Fruit fly (Drosophila melanogaster) whole organism, embryonic: ENCODE data around the gene Trm7-32.
A peak's percentile ranks its signal among the peaks of the same experiment; 100 is the strongest.

Experiments used
- Adf1 ChIP-seq: fragments of 200-800 bp; sonication (Bioruptor generic); IDR thresholded peaks from 2 replicates; pipeline ENCODE4 v1.3.6; 2022; ENCODE audit warnings: missing biosample characterization, missing genetic modification characterization
- Aef1 ChIP-seq: fragments of 200-800 bp; sonication (Bioruptor generic); IDR thresholded peaks from 3 replicates; pipeline ENCODE4 v1.3.6; 2022; ENCODE audit warnings: missing biosample characterization, missing genetic modification characterization
- Asciz ChIP-seq: fragments of 200-800 bp; sonication (Bioruptor generic); optimal IDR thresholded peaks from 2 replicates; lab custom pipeline; 2017; ENCODE audit warnings: missing biosample characterization, mild to moderate bottlenecking, missing genetic modification characterization, missing genetic modification reagents
- Bgb ChIP-seq: fragments of 200-800 bp; sonication (Bioruptor generic); IDR thresholded peaks from 2 replicates; pipeline ENCODE4 v1.3.6; 2022; ENCODE audit warnings: missing biosample characterization, missing genetic modification characterization; ENCODE audit not compliant: partially characterized antibody
- CG10209 ChIP-seq: fragments of 200-800 bp; sonication (Bioruptor generic); optimal IDR thresholded peaks from 3 replicates; lab custom pipeline; 2017; ENCODE audit warnings: missing biosample characterization, mild to moderate bottlenecking, missing genetic modification characterization, missing genetic modification reagents
- CG10543 ChIP-seq: fragments of 200-800 bp; sonication (Bioruptor generic); optimal IDR thresholded peaks from 3 replicates; lab custom pipeline; 2017; ENCODE audit warnings: missing biosample characterization, mild to moderate bottlenecking, missing genetic modification characterization, moderate library complexity
- CG11504 ChIP-seq: fragments of 200-800 bp; sonication (Bioruptor generic); optimal IDR thresholded peaks from 3 replicates; lab custom pipeline; 2019; ENCODE audit warnings: missing biosample characterization, mild to moderate bottlenecking, missing genetic modification characterization, moderate library complexity
- CG13287 ChIP-seq: fragments of 200-800 bp; sonication (Bioruptor generic); IDR thresholded peaks from 2 replicates; pipeline ENCODE4 v1.3.6; 2022; ENCODE audit warnings: missing biosample characterization, missing genetic modification characterization; ENCODE audit not compliant: partially characterized antibody
- CG13624 ChIP-seq: fragments of 200-800 bp; sonication (Bioruptor generic); optimal IDR thresholded peaks from 2 replicates; lab custom pipeline; 2016; ENCODE audit warnings: missing biosample characterization, missing genetic modification characterization
- CG14860 ChIP-seq: fragments of 200-800 bp; sonication (Bioruptor generic); IDR thresholded peaks from 3 replicates; pipeline ENCODE4 v1.3.6; 2022; ENCODE audit warnings: missing biosample characterization, missing genetic modification characterization; ENCODE audit not compliant: partially characterized antibody
- CG15514 ChIP-seq: fragments of 200-800 bp; sonication (Bioruptor generic); optimal IDR thresholded peaks from 3 replicates; lab custom pipeline; 2017; ENCODE audit warnings: missing biosample characterization, missing genetic modification characterization, mild to moderate bottlenecking, moderate library complexity, missing genetic modification reagents
- CG16779 ChIP-seq: fragments of 200-800 bp; sonication (Bioruptor generic); IDR thresholded peaks from 2 replicates; pipeline ENCODE4 v1.3.6; 2022; ENCODE audit warnings: missing biosample characterization, missing genetic modification characterization
- CG2202 ChIP-seq: fragments of 200-800 bp; sonication (Bioruptor generic); optimal IDR thresholded peaks from 2 replicates; lab custom pipeline; 2018; ENCODE audit warnings: missing biosample characterization, mild to moderate bottlenecking, missing genetic modification characterization
- CG30403 ChIP-seq: fragments of 200-800 bp; sonication (Bioruptor generic); optimal IDR thresholded peaks from 3 replicates; lab custom pipeline; 2016; ENCODE audit warnings: missing biosample characterization, missing genetic modification characterization
- CG34376 ChIP-seq: fragments of 200-800 bp; sonication (Bioruptor generic); optimal IDR thresholded peaks from 2 replicates; lab custom pipeline; 2018; ENCODE audit warnings: missing biosample characterization, mild to moderate bottlenecking, missing genetic modification characterization
- CG34422 ChIP-seq: fragments of 200-800 bp; sonication (Bioruptor generic); IDR thresholded peaks from 3 replicates; pipeline ENCODE4 v1.3.6; 2022; ENCODE audit warnings: missing biosample characterization, missing genetic modification characterization
- CG6765 ChIP-seq: fragments of 200-800 bp; sonication (Bioruptor generic); optimal IDR thresholded peaks from 3 replicates; lab custom pipeline; 2017; ENCODE audit warnings: missing biosample characterization, mild to moderate bottlenecking, missing genetic modification characterization
- CG7963 ChIP-seq: fragments of 200-800 bp; sonication (Bioruptor generic); IDR thresholded peaks from 3 replicates; pipeline ENCODE4 v1.3.6; 2022; ENCODE audit warnings: missing biosample characterization, missing genetic modification characterization; ENCODE audit not compliant: partially characterized antibody
- CG9215 ChIP-seq: fragments of 200-800 bp; sonication (Bioruptor generic); IDR thresholded peaks from 2 replicates; pipeline ENCODE4 v1.3.6; 2022; ENCODE audit warnings: missing biosample characterization, missing genetic modification characterization
- CG9932 ChIP-seq: fragments of 200-800 bp; sonication (Bioruptor generic); IDR thresholded peaks from 2 replicates; pipeline ENCODE4 v1.3.6; 2022; ENCODE audit warnings: missing biosample characterization, missing genetic modification characterization
- Chrac-16 ChIP-seq: fragments of 200-800 bp; sonication (Bioruptor generic); optimal IDR thresholded peaks from 3 replicates; lab custom pipeline; 2016; ENCODE audit warnings: missing biosample characterization, missing genetic modification characterization
- Drgx ChIP-seq: fragments of 200-800 bp; sonication (Bioruptor generic); IDR thresholded peaks from 2 replicates; pipeline ENCODE4 v1.3.6; 2022; ENCODE audit warnings: missing biosample characterization, missing genetic modification characterization
- Ets65A ChIP-seq: fragments of 200-800 bp; sonication (Bioruptor generic); peaks from one replicate; lab custom pipeline; 2016; ENCODE audit warnings: missing biosample characterization, missing genetic modification characterization
- Ets97D ChIP-seq: fragments of 200-800 bp; sonication (Bioruptor generic); optimal IDR thresholded peaks from 3 replicates; lab custom pipeline; 2016; ENCODE audit warnings: missing biosample characterization, missing genetic modification characterization
- Hand ChIP-seq: fragments of 200-800 bp; sonication (Bioruptor generic); optimal IDR thresholded peaks from 2 replicates; lab custom pipeline; 2017; ENCODE audit warnings: mild to moderate bottlenecking, missing biosample characterization, missing genetic modification reagents, missing genetic modification characterization
- Hmx ChIP-seq: fragments of 200-800 bp; sonication (Bioruptor generic); optimal IDR thresholded peaks from 2 replicates; lab custom pipeline; 2016; ENCODE audit warnings: missing biosample characterization, missing genetic modification characterization
- Lpt ChIP-seq: fragments of >200 bp; optimal IDR thresholded peaks from 2 replicates; lab custom pipeline; 2018; ENCODE audit warnings: missing biosample characterization, missing genetic modification characterization
- Med ChIP-seq: fragments of 200-800 bp; sonication (Bioruptor generic); peaks from one replicate; lab custom pipeline; 2016; ENCODE audit warnings: missing biosample characterization, missing genetic modification characterization, mild to moderate bottlenecking, inconsistent platforms, moderate library complexity
- Nf-YB ChIP-seq: fragments of 200-800 bp; sonication (Bioruptor generic); optimal IDR thresholded peaks from 3 replicates; lab custom pipeline; 2019; ENCODE audit warnings: missing biosample characterization, mild to moderate bottlenecking, missing genetic modification characterization, moderate library complexity
- Sry-β ChIP-seq: fragments of 200-800 bp; sonication (Bioruptor generic); optimal IDR thresholded peaks from 2 replicates; lab custom pipeline; 2018; ENCODE audit warnings: missing biosample characterization, mild to moderate bottlenecking, missing genetic modification characterization, moderate library complexity
- Usf ChIP-seq: fragments of 200-800 bp; sonication (Bioruptor generic); optimal IDR thresholded peaks from 2 replicates; lab custom pipeline; 2017; ENCODE audit warnings: missing genotype, missing biosample characterization, missing genetic modification characterization
- bbx ChIP-seq: fragments of 200-800 bp; sonication (Bioruptor generic); IDR thresholded peaks from 2 replicates; pipeline ENCODE4 v1.3.6; 2022; ENCODE audit warnings: missing biosample characterization, missing genetic modification characterization; ENCODE audit not compliant: partially characterized antibody
- chinmo ChIP-seq: fragments of 200-800 bp; sonication (Bioruptor generic); IDR thresholded peaks from 4 replicates; pipeline ENCODE4 v1.3.6; 2022; ENCODE audit warnings: missing biosample characterization, missing genetic modification characterization; ENCODE audit not compliant: partially characterized antibody
- chn ChIP-seq: fragments of 200-800 bp; sonication (Bioruptor generic); optimal IDR thresholded peaks from 2 replicates; lab custom pipeline; 2016; ENCODE audit warnings: missing biosample characterization, missing genetic modification characterization
- disco-r ChIP-seq: fragments of 200-800 bp; sonication (Bioruptor generic); optimal IDR thresholded peaks from 2 replicates; lab custom pipeline; 2016; ENCODE audit warnings: missing biosample characterization, missing genetic modification characterization
- fru ChIP-seq: fragments of >200 bp; optimal IDR thresholded peaks from 2 replicates; lab custom pipeline; 2017
- h ChIP-seq: fragments of >200 bp; optimal IDR thresholded peaks from 2 replicates; lab custom pipeline; 2017
- hb ChIP-seq: fragments of 200-800 bp; sonication (Bioruptor generic); IDR thresholded peaks from 3 replicates; pipeline ENCODE4 v1.3.6; 2022; ENCODE audit warnings: missing biosample characterization, missing genetic modification characterization; ENCODE audit not compliant: partially characterized antibody
- mam ChIP-seq: fragments of 200-800 bp; sonication (Bioruptor generic); optimal IDR thresholded peaks from 3 replicates; lab custom pipeline; 2016; ENCODE audit warnings: missing biosample characterization, missing genetic modification characterization
- otp ChIP-seq: fragments of 200-800 bp; sonication (Bioruptor generic); IDR thresholded peaks from 3 replicates; pipeline ENCODE4, ENCODE4 v1.3.6; 2022; ENCODE audit warnings: missing biosample characterization, missing genetic modification characterization
- p53 ChIP-seq: fragments of 200-800 bp; sonication (Bioruptor generic); optimal IDR thresholded peaks from 2 replicates; lab custom pipeline; 2016; ENCODE audit warnings: missing biosample characterization, missing genetic modification characterization
- pnt ChIP-seq: fragments of 200-800 bp; sonication (Bioruptor generic); optimal IDR thresholded peaks from 3 replicates; lab custom pipeline; 2016; ENCODE audit warnings: missing biosample characterization, missing genetic modification characterization
- sd ChIP-seq: fragments of 200-800 bp; sonication (Bioruptor generic); optimal IDR thresholded peaks from 3 replicates; lab custom pipeline; 2018; ENCODE audit warnings: missing biosample characterization, mild to moderate bottlenecking, missing genetic modification characterization, moderate library complexity
- so ChIP-seq: fragments of 200-800 bp; sonication (Bioruptor generic); IDR thresholded peaks from 3 replicates; pipeline ENCODE4 v1.3.6; 2022; ENCODE audit warnings: missing biosample characterization, missing genetic modification characterization
- sr ChIP-seq: fragments of 200-800 bp; sonication (Bioruptor generic); IDR thresholded peaks from 3 replicates; pipeline ENCODE4 v1.3.6; 2022; ENCODE audit warnings: missing biosample characterization, missing genetic modification characterization
- stc ChIP-seq: fragments of 200-800 bp; sonication (Bioruptor generic); IDR thresholded peaks from 2 replicates; pipeline ENCODE4 v1.3.6; 2022; ENCODE audit warnings: missing biosample characterization, missing genetic modification characterization
- ttk ChIP-seq: fragments of 200-800 bp; sonication (Bioruptor generic); IDR thresholded peaks from 2 replicates; pipeline ENCODE4 v2.1.2; 2022; ENCODE audit warnings: missing biosample characterization, missing genetic modification characterization
- vfl ChIP-seq: fragments of 200-800 bp; sonication (Bioruptor generic); optimal IDR thresholded peaks from 2 replicates; lab custom pipeline; 2016; ENCODE audit warnings: missing biosample characterization, missing genetic modification characterization
- wdn ChIP-seq: fragments of 200-800 bp; sonication (Bioruptor generic); IDR thresholded peaks from 2 replicates; pipeline ENCODE4 v1.3.6; 2022; ENCODE audit warnings: missing biosample characterization, missing genetic modification characterization
- z ChIP-seq: fragments of 200-800 bp; sonication (Bioruptor generic); IDR thresholded peaks from 3 replicates; pipeline ENCODE4 v1.3.6; 2022; ENCODE audit warnings: missing biosample characterization, missing genetic modification characterization
- zen ChIP-seq: fragments of 200-800 bp; sonication (Bioruptor generic); optimal IDR thresholded peaks from 3 replicates; lab custom pipeline; 2018; ENCODE audit warnings: missing biosample characterization, mild to moderate bottlenecking, missing genetic modification characterization, moderate library complexity

Gene Trm7-32

DNA sequence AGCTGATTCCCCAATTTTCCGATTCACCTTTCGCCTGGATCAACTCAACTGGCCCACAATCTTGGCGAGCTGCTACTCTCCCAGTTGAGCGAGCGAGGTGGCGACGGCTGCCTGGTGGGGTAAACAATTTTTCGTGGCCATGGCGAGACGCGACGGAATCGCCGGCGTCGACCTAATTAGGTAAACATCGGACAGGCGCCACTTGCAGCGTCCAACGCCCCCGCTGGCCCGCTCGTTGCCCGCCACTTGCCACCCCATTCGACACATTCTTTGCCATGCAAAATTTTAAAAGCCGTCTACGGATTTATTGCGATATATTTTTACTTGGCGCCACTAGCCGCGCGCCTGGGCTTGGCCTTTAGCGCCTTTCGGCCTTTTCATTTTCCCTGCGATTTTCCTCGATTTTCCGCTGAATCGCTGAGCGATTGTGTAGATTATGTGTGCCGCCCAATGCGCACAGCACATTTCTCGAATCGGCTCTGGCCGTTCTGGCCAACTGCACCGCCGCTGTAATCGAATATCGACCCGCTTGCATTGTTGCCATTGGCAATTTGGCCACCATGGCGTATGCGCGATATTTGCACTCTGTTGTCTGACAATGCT lies 26.4 kb downstream of the Trm7-32 start:
- TF ChIP-seq hb (GFP tag; lab: Robert Waterston, UW) (no peak), disco-r (GFP tag; lab: Kevin White, UChicago) (no peak), CG15514 (GFP tag; lab: Kevin White, UChicago) (no peak), Ets97D (GFP tag; lab: Kevin White, UChicago) (no peak), CG9932 (GFP tag; lab: Robert Waterston, UW) (peak; percentile 26; the same call in 1 of the 2 replicates), fru (no peak), Bgb (GFP tag; lab: Robert Waterston, UW) (no peak), Hmx (GFP tag; lab: Kevin White, UChicago) (no peak), CG30403 (no peak), sd (peak; percentile 79), Hand (GFP tag; lab: Kevin White, UChicago) (no peak), CG6765 (GFP tag; lab: Kevin White, UChicago) (no peak), h (lab: Kevin White, UChicago) (no peak), CG34376 (no peak), Med (peak; percentile 85), Adf1 (GFP tag; lab: Robert Waterston, UW) (peak; percentile 34; the same call in 1 of the 2 replicates), CG10543 (GFP tag; lab: Kevin White, UChicago) (peak; percentile 46), z (GFP tag; lab: Robert Waterston, UW) (peak; percentile 37; the same call in 1 of the 3 replicates), CG2202 (tag; lab: Kevin White, UChicago) (no peak), CG9215 (no peak), p53 (no peak), Aef1 (GFP tag; lab: Robert Waterston, UW) (no peak), Asciz (GFP tag; lab: Kevin White, UChicago) (no peak), otp (no peak), Sry-β (no peak), CG7963 (no peak), zen (tag; lab: Kevin White, UChicago) (no peak), ttk (GFP tag; lab: Robert Waterston, UW) (no peak), stc (GFP tag; lab: Robert Waterston, UW) (0 out of 2 replicates have a peak, but pooled peaks have one; percentile 14), CG11504 (tag; lab: Kevin White, UChicago) (no peak), Chrac-16 (GFP tag; lab: Kevin White, UChicago) (no peak), Ets65A (GFP tag; lab: Kevin White, UChicago) (peak; percentile 57), mam (GFP tag; lab: Kevin White, UChicago) (no peak), chn (GFP tag; lab: Kevin White, UChicago) (no peak), chinmo (GFP tag; lab: Robert Waterston, UW) (0 out of 4 replicates have a peak, but pooled peaks have one; percentile 52), pnt (GFP tag; lab: Kevin White, UChicago) (no peak), CG14860 (GFP tag; lab: Robert Waterston, UW) (no peak), sr (peak; percentile 73; the same call in 2 of the 3 replicates), CG16779 (GFP tag; lab: Robert Waterston, UW) (no peak), Lpt (no peak), CG13624 (GFP tag; lab: Kevin White, UChicago) (no peak), so (GFP tag; lab: Robert Waterston, UW) (0 out of 3 replicates have a peak, but pooled peaks have one; percentile 23), CG10209 (GFP tag; lab: Kevin White, UChicago) (no peak), bbx (GFP tag; lab: Robert Waterston, UW) (peak; percentile 15; the same call in 1 of the 2 replicates), wdn (GFP tag; lab: Robert Waterston, UW) (no peak), Drgx (GFP tag; lab: Robert Waterston, UW) (no peak), vfl (GFP tag; lab: Kevin White, UChicago) (no peak), Nf-YB (no peak), Usf (no peak), CG13287 (no peak), CG34422 (GFP tag; lab: Robert Waterston, UW) (0 out of 3 replicates have a peak, but pooled peaks have one; percentile 18)
